Fruit fly (Drosophila melanogaster): Measurements from ENCODE around the gene CG15317.
A peak's percentile ranks its signal among the peaks of the same experiment; 100 is the strongest.

The CG15317 gene

dm6 chrX:9579918-9580521, 23.7 kb upstream of the CG15317 start, which contains the start of gene LPCAT (continued):
- no peak for TF ChIP-seq CG2202 (tag; optimal IDR thresholded peaks at IDR 0.05)
- TF ChIP-seq caup (GFP tag; optimal IDR thresholded peaks at IDR 0.05; ENCODE audit: severe bottlenecking), result peak; percentile 69
- peak; percentile 31 for TF ChIP-seq PHDP (tag; optimal IDR thresholded peaks at IDR 0.05)
- peak; percentile 83 for TF ChIP-seq CG18476 (GFP tag; optimal IDR thresholded peaks at IDR 0.05)
- TF ChIP-seq chinmo (GFP tag; IDR thresholded peaks at IDR 0.05; ENCODE audit: partially characterized antibody), result 0 out of 4 replicates have a peak, but pooled peaks have one; percentile 63
- TF ChIP-seq CG4820 (GFP tag; optimal IDR thresholded peaks at IDR 0.05), result peak; percentile 79
- TF ChIP-seq Hmx (GFP tag; optimal IDR thresholded peaks at IDR 0.05), result peak; percentile 43
- peak; percentile 51 for TF ChIP-seq CG9437 (GFP tag; optimal IDR thresholded peaks at IDR 0.05)
- TF ChIP-seq CG1603 (tag; optimal IDR thresholded peaks at IDR 0.05), result peak; percentile 58
- TF ChIP-seq CG14667 (GFP tag; IDR thresholded peaks at IDR 0.05), result peak; percentile 79
- 0 out of 2 replicates have a peak, but pooled peaks have one; percentile 5 for TF ChIP-seq Gsc (GFP tag; IDR thresholded peaks at IDR 0.05)
- no peak for TF ChIP-seq crp (GFP tag; optimal IDR thresholded peaks at IDR 0.05)
- TF ChIP-seq tio (GFP tag; optimal IDR thresholded peaks at IDR 0.05), result no peak
- peak; percentile 79 for TF ChIP-seq HmgD (GFP tag; optimal IDR thresholded peaks at IDR 0.05)
- peak; percentile 94 for TF ChIP-seq lilli (GFP tag; optimal IDR thresholded peaks at IDR 0.05)
- TF ChIP-seq mam (GFP tag; optimal IDR thresholded peaks at IDR 0.05), result peak; percentile 90
- peak; percentile 22; the same call in 1 of the 2 replicates for TF ChIP-seq cas (GFP tag; IDR thresholded peaks at IDR 0.05)
- TF ChIP-seq mirr (GFP tag; optimal IDR thresholded peaks at IDR 0.05), result no peak
- TF ChIP-seq kah (GFP tag; optimal IDR thresholded peaks at IDR 0.05), result no peak
- peak; percentile 69 for TF ChIP-seq CG12104 (GFP tag; optimal IDR thresholded peaks at IDR 0.05)
- peak; percentile 36 to 65 for TF ChIP-seq Hr51 (GFP tag; optimal IDR thresholded peaks at IDR 0.05)
- peak; percentile 72 for TF ChIP-seq CG9727 (GFP tag; optimal IDR thresholded peaks at IDR 0.05)
- TF ChIP-seq CG8944 (GFP tag; optimal IDR thresholded peaks at IDR 0.05), result peak; percentile 71
- TF ChIP-seq phol (tag; optimal IDR thresholded peaks at IDR 0.05), result peak; percentile 83
- TF ChIP-seq jing (GFP tag; optimal IDR thresholded peaks at IDR 0.05), result no peak
- peak; percentile 44 for TF ChIP-seq dmrt11E (tag; optimal IDR thresholded peaks at IDR 0.05)
- peak; percentile 64 for TF ChIP-seq CG7786 (GFP tag; optimal IDR thresholded peaks at IDR 0.05)
- TF ChIP-seq tap (tag; optimal IDR thresholded peaks at IDR 0.05), result peak; percentile 4
- TF ChIP-seq CG11504 (tag; optimal IDR thresholded peaks at IDR 0.05), result peak; percentile 79
- TF ChIP-seq Ada2b (GFP tag; IDR thresholded peaks at IDR 0.05), result peak; percentile 47; the same call in 1 of the 2 replicates
- TF ChIP-seq CG2875 (GFP tag; optimal IDR thresholded peaks at IDR 0.05), result no peak
- no peak for TF ChIP-seq Dip2 (GFP tag; IDR thresholded peaks at IDR 0.05)
- TF ChIP-seq Mad (GFP tag; optimal IDR thresholded peaks at IDR 0.05), result peak; percentile 39
- peak; percentile 80 for TF ChIP-seq Doc3 (GFP tag; IDR thresholded peaks at IDR 0.05; ENCODE audit: partially characterized antibody)
- TF ChIP-seq slp2 (GFP tag; optimal IDR thresholded peaks at IDR 0.05), result peak; percentile 60
- TF ChIP-seq CG9215 (GFP tag; IDR thresholded peaks at IDR 0.05), result peak; percentile 72
- no peak for TF ChIP-seq tll (GFP tag; optimal IDR thresholded peaks at IDR 0.05)
- TF ChIP-seq dm (GFP tag; optimal IDR thresholded peaks at IDR 0.05), result peak; percentile 23
- peak; percentile 78 for TF ChIP-seq E2f1 (GFP tag; IDR thresholded peaks at IDR 0.05)
- TF ChIP-seq Jarid2 (GFP tag; optimal IDR thresholded peaks at IDR 0.05), result peak; percentile 28
- TF ChIP-seq CG12744 (GFP tag; optimal IDR thresholded peaks at IDR 0.05), result peak; percentile 69
- TF ChIP-seq ranshi (GFP tag; IDR thresholded peaks at IDR 0.05), result peak; percentile 66; the same call in 1 of the 2 replicates
- peak in 1 of 2 experiments; percentile 86 for TF ChIP-seq Hr78 (GFP tag; optimal IDR thresholded peaks at IDR 0.05)
- peak; percentile 2 for TF ChIP-seq Atf3 (GFP tag; optimal IDR thresholded peaks at IDR 0.05)
- peak; percentile 90 for TF ChIP-seq CG13287 (GFP tag; IDR thresholded peaks at IDR 0.05; ENCODE audit: partially characterized antibody)
- TF ChIP-seq onecut (GFP tag; IDR thresholded peaks at IDR 0.05), result peak; percentile 41
- 0 out of 2 replicates have a peak, but pooled peaks have one; percentile 41 for TF ChIP-seq tna (GFP tag; IDR thresholded peaks at IDR 0.05; ENCODE audit: partially characterized antibody)
- no peak for TF ChIP-seq TFAM (GFP tag; optimal IDR thresholded peaks at IDR 0.05)

Measured in whole organism, embryonic.